Fruit fly (Drosophila melanogaster): ENCODE measurements around the gene RYa-R.

DNA sequence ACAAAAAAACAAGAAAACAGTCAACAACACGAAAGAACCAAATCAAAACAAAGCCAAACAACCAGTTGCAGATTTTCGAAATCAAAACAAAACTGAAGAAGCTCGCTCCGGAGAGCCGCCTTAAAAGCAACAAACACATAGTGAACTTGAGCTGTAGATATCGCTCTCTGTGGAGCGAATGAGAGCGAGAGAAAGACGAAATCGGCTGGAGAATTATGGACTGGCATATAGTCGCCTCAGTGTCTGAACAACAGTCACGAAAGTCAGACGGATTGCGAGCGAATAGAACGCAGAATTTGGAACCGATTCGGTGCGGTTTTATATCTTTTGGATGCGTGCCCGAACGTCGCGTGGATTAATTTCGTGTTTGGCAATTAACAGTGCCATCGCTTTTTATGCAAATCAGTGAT is 16.5 kb upstream of the RYa-R start:
- no peak for TF ChIP-seq cic (GFP tag; optimal IDR thresholded peaks at IDR 0.05)
- no peak for TF ChIP-seq Clk (GFP tag; optimal IDR thresholded peaks at IDR 0.05)
- peak; percentile 29 for TF ChIP-seq kay (GFP tag; ENCODE audit: borderline replicate concordance)
- no peak for TF ChIP-seq tj (GFP tag; optimal IDR thresholded peaks at IDR 0.05)
- peak; percentile 42 for TF ChIP-seq bab1 (GFP tag; optimal IDR thresholded peaks at IDR 0.05)

Measured in whole organism, adult.